Worm (Caenorhabditis elegans) whole organism, L4 larva: ENCODE data around the gene F40F9.10.

Source experiments
- D1046.2 ChIP-seq: fragments of 200-800 bp; sonication (Bioruptor generic); IDR thresholded peaks from 2 replicates; pipeline ENCODE4 v1.3.6; 2022; ENCODE audit warnings: missing genetic modification characterization, missing compliant biosample characterization
- F10B5.3 ChIP-seq: sonication (generic microtip); optimal IDR thresholded peaks from 2 replicates; lab custom pipeline; 2016; ENCODE audit warnings: mild to moderate bottlenecking, missing genetic modification characterization, missing compliant biosample characterization
- F26F4.8 ChIP-seq: fragments of 200-800 bp; sonication (Bioruptor generic); conservative IDR thresholded peaks from 2 replicates; pipeline ENCODE4 v1.3.6; 2022; ENCODE audit warnings: missing genetic modification characterization, missing compliant biosample characterization
- F49E8.2 ChIP-seq: sonication (generic microtip); optimal IDR thresholded peaks from 2 replicates; lab custom pipeline; 2016; ENCODE audit warnings: missing compliant biosample characterization, mild to moderate bottlenecking, missing genetic modification characterization, borderline replicate concordance
- Y5F2A.4 ChIP-seq: fragments of 200-800 bp; sonication (Bioruptor generic); optimal IDR thresholded peaks from 2 replicates; lab custom pipeline; 2018; ENCODE audit warnings: mild to moderate bottlenecking, missing genetic modification characterization, missing compliant biosample characterization
- ZK546.5 ChIP-seq, 2 experiments: sonication (generic microtip); optimal IDR thresholded peaks; 2 replicates each; lab custom pipeline; 2017; ENCODE audit warnings: missing biosample characterization in 2 of 2, missing genetic modification characterization in 2 of 2
- aha-1 ChIP-seq: fragments of 150-350 bp; peaks from one replicate; lab custom pipeline; 2014; ENCODE audit warnings: missing biosample characterization, missing genetic modification characterization
- arid-1 ChIP-seq: fragments of 200-800 bp; sonication (Bioruptor generic); conservative IDR thresholded peaks from 2 replicates; pipeline ENCODE4 v1.3.6; 2022; ENCODE audit warnings: missing genetic modification reagents, missing genetic modification characterization, missing compliant biosample characterization
- attf-4 ChIP-seq: sonication (generic microtip); optimal IDR thresholded peaks from 3 replicates; lab custom pipeline; 2017; ENCODE audit warnings: missing biosample characterization, missing genetic modification characterization
- ceh-82 ChIP-seq: sonication (generic microtip); optimal IDR thresholded peaks from 2 replicates; lab custom pipeline; 2017; ENCODE audit warnings: missing biosample characterization, missing genetic modification characterization
- cey-2 ChIP-seq: sonication (generic microtip); optimal IDR thresholded peaks from 3 replicates; lab custom pipeline; 2017; ENCODE audit warnings: missing genetic modification characterization, mild to moderate bottlenecking, missing compliant biosample characterization, antibody characterized with exemption, borderline replicate concordance; ENCODE audit not compliant: insufficient read depth
- ctbp-1 ChIP-seq: fragments of 200-800 bp; sonication (Bioruptor generic); IDR thresholded peaks from 2 replicates; pipeline ENCODE4 v1.3.6; 2022; ENCODE audit warnings: missing genetic modification reagents, missing genetic modification characterization, missing compliant biosample characterization
- daf-12 ChIP-seq: fragments of 150-350 bp; optimal IDR thresholded peaks from 2 replicates; lab custom pipeline; 2014; ENCODE audit warnings: missing biosample characterization, missing genetic modification reagents, missing genetic modification characterization
- daf-16 ChIP-seq, 3 experiments: sonication (generic microtip); optimal IDR thresholded peaks; 2 replicates each; lab custom pipeline; 2016 to 2017; ENCODE audit warnings: missing genetic modification characterization in 3 of 3, missing genetic modification reagents in 3 of 3, mild to moderate bottlenecking in 2 of 3, missing compliant biosample characterization in 2 of 3, missing biosample characterization in 1 of 3, moderate library complexity in 1 of 3
- dmd-8 ChIP-seq: fragments of 200-800 bp; sonication (Bioruptor generic); IDR thresholded peaks from 2 replicates; pipeline ENCODE4 v1.3.6; 2022; ENCODE audit warnings: missing genetic modification characterization, missing compliant biosample characterization
- dmd-9 ChIP-seq: fragments of 200-800 bp; sonication (Bioruptor generic); IDR thresholded peaks from 2 replicates; pipeline ENCODE4 v1.3.6; 2022; ENCODE audit warnings: missing genetic modification reagents, missing genetic modification characterization, missing compliant biosample characterization
- dve-1 ChIP-seq: sonication (generic microtip); optimal IDR thresholded peaks from 2 replicates; lab custom pipeline; 2017; ENCODE audit warnings: antibody characterized with exemption, mild to moderate bottlenecking, missing genetic modification characterization, missing compliant biosample characterization; ENCODE audit not compliant: insufficient read depth
- egl-27 ChIP-seq: sonication (generic microtip); optimal IDR thresholded peaks from 3 replicates; lab custom pipeline; 2017; ENCODE audit warnings: missing biosample characterization, missing genetic modification reagents, missing genetic modification characterization
- fkh-10 ChIP-seq: fragments of 150-350 bp; optimal IDR thresholded peaks from 2 replicates; lab custom pipeline; 2014; ENCODE audit warnings: missing biosample characterization, missing genetic modification reagents, missing genetic modification characterization
- hlh-30 ChIP-seq: sonication (generic microtip); optimal IDR thresholded peaks from 2 replicates; lab custom pipeline; 2017; ENCODE audit warnings: antibody characterized with exemption, mild to moderate bottlenecking, missing genetic modification characterization, missing compliant biosample characterization; ENCODE audit not compliant: insufficient read depth
- lin-38 ChIP-seq: fragments of 200-800 bp; sonication (Bioruptor generic); IDR thresholded peaks from 2 replicates; pipeline ENCODE4 v1.3.6; 2022; ENCODE audit warnings: missing genetic modification reagents, missing genetic modification characterization, missing compliant biosample characterization
- lsy-2 ChIP-seq, 2 experiments: fragments of 150-350 bp in 1 of 2; sonication (generic microtip) in 1 of 2; optimal IDR thresholded peaks; 2 replicates each; lab custom pipeline; 2014 to 2017; ENCODE audit warnings: missing biosample characterization in 2 of 2, missing genetic modification characterization in 2 of 2
- madf-5 ChIP-seq, 2 experiments: fragments of 200-800 bp; sonication (Bioruptor generic); IDR thresholded peaks; 2 replicates each; pipeline ENCODE4 v1.3.6; 2022; ENCODE audit warnings: missing compliant biosample characterization in 2 of 2, missing genetic modification characterization in 2 of 2
- mdl-1 ChIP-seq, 2 experiments: fragments of 150-350 bp in 1 of 2; sonication (generic microtip) in 1 of 2; optimal IDR thresholded peaks; 2 replicates each; lab custom pipeline; 2014 to 2017; ENCODE audit warnings: missing biosample characterization in 2 of 2, missing genetic modification characterization in 2 of 2
- mep-1 ChIP-seq: fragments of 150-350 bp; sonication (generic microtip); optimal IDR thresholded peaks from 3 replicates; lab custom pipeline; 2014; ENCODE audit warnings: missing biosample characterization, missing genetic modification characterization
- nhr-28 ChIP-seq: fragments of 150-350 bp; optimal IDR thresholded peaks from 2 replicates; lab custom pipeline; 2014; ENCODE audit warnings: missing biosample characterization, missing genetic modification characterization
- nhr-41 ChIP-seq: fragments of 200-800 bp; sonication (Bioruptor generic); IDR thresholded peaks from 2 replicates; pipeline ENCODE4 v1.3.6; 2022; ENCODE audit warnings: missing genetic modification reagents, missing genetic modification characterization, missing compliant biosample characterization
- nhr-42 ChIP-seq: fragments of 200-800 bp; sonication (Bioruptor generic); IDR thresholded peaks from 2 replicates; pipeline ENCODE4 v1.3.6; 2022; ENCODE audit warnings: missing genetic modification characterization, missing compliant biosample characterization
- nhr-6 ChIP-seq: fragments of 150-350 bp; optimal IDR thresholded peaks from 2 replicates; lab custom pipeline; 2014; ENCODE audit warnings: missing biosample characterization, missing genetic modification characterization
- pha-4 ChIP-seq, 2 experiments: fragments of 150-350 bp in 1 of 2; fragments of 200-800 bp in 1 of 2; sonication (Bioruptor generic) in 1 of 2; IDR thresholded peaks in 1 of 2; optimal IDR thresholded peaks in 1 of 2; 2 replicates each; pipeline versions ENCODE4 v1.3.6 to Lab custom; 2014 to 2022; ENCODE audit warnings: missing genetic modification characterization in 2 of 2, missing genetic modification reagents in 2 of 2, missing biosample characterization in 1 of 2, missing compliant biosample characterization in 1 of 2
- php-3 ChIP-seq: fragments of 200-800 bp; sonication (Bioruptor generic); IDR thresholded peaks from 2 replicates; pipeline ENCODE4 v1.3.6; 2022; ENCODE audit warnings: missing genetic modification reagents, missing genetic modification characterization, missing compliant biosample characterization
- pqm-1 ChIP-seq: sonication (generic microtip); optimal IDR thresholded peaks from 2 replicates; lab custom pipeline; 2017; ENCODE audit warnings: missing biosample characterization, missing genetic modification characterization
- saeg-2 ChIP-seq: fragments of 200-800 bp; sonication (Bioruptor generic); IDR thresholded peaks from 2 replicates; pipeline ENCODE4 v1.3.6; 2022; ENCODE audit warnings: missing genetic modification reagents, missing genetic modification characterization, missing compliant biosample characterization
- snpc-4 ChIP-seq: fragments of 150-350 bp; optimal IDR thresholded peaks from 2 replicates; lab custom pipeline; 2014; ENCODE audit warnings: missing biosample characterization, missing genetic modification characterization
- spr-3 ChIP-seq: fragments of 200-800 bp; sonication (Bioruptor generic); optimal IDR thresholded peaks from 2 replicates; lab custom pipeline; 2018; ENCODE audit warnings: mild to moderate bottlenecking, missing genetic modification characterization, missing compliant biosample characterization
- tag-97 ChIP-seq: fragments of 200-800 bp; sonication (Bioruptor generic); IDR thresholded peaks from 2 replicates; pipeline ENCODE4 v1.3.6; 2022; ENCODE audit warnings: missing genetic modification characterization, missing compliant biosample characterization
- unc-39 ChIP-seq: sonication (generic microtip); optimal IDR thresholded peaks from 2 replicates; lab custom pipeline; 2017; ENCODE audit warnings: missing biosample characterization, missing genetic modification characterization
- unc-62 ChIP-seq, 3 experiments: fragments of 150-350 bp in 1 of 3; sonication (generic microtip); optimal IDR thresholded peaks in 2 of 3; peaks in 1 of 3; 1 replicate in 1 of 3; 2 replicates in 2 of 3; lab custom pipeline; 2014 to 2017; ENCODE audit warnings: missing biosample characterization in 3 of 3, missing genetic modification characterization in 3 of 3, missing genetic modification reagents in 3 of 3, missing genotype in 1 of 3
- vab-7 ChIP-seq: fragments of 200-800 bp; sonication (Bioruptor generic); IDR thresholded peaks from 2 replicates; pipeline ENCODE4 v1.3.6; 2022; ENCODE audit warnings: missing genetic modification reagents, missing genetic modification characterization, missing compliant biosample characterization
- zip-11 ChIP-seq: fragments of 200-800 bp; sonication (Bioruptor generic); IDR thresholded peaks from 2 replicates; pipeline ENCODE4 v1.3.6; 2022; ENCODE audit warnings: missing genetic modification characterization, missing compliant biosample characterization
- ztf-7 ChIP-seq: fragments of 150-350 bp; optimal IDR thresholded peaks from 2 replicates; lab custom pipeline; 2014; ENCODE audit warnings: missing biosample characterization, missing genetic modification characterization

F40F9.10 gene

ce11 chrV:9677977-9678376, 35.5 kb downstream of the F40F9.10 start, which contains the start of gene cthd-1:
Gene cthd-1 (plus strand): TSS chrV:9678277.
- TF ChIP-seq nhr-42 (GFP tag; lab: Robert Waterston, UW) (no peak), F49E8.2 (tag; lab: Kevin White, UChicago) (no peak), dve-1 (tag; lab: Kevin White, UChicago) (no peak), Y5F2A.4 (GFP tag; lab: Kevin White, UChicago) (no peak), saeg-2 (GFP tag; lab: Robert Waterston, UW) (no peak)

ce11 chrV:9673199-9673843, 40.1 kb downstream of the F40F9.10 start, which contains the start of gene sulp-8:
Gene sulp-8 (minus strand): TSS chrV:9673667.
- TF ChIP-seq cey-2 (tag; lab: Kevin White, UChicago): no peak
- no peak for TF ChIP-seq arid-1
- TF ChIP-seq F26F4.8: no peak
- no peak for TF ChIP-seq daf-16 (GFP tag; optimal IDR thresholded peaks at IDR 0.05; lab: Kevin White, UChicago)
- TF ChIP-seq daf-16 (tag; optimal IDR thresholded peaks at IDR 0.05; lab: Kevin White, UChicago): peak; percentile 63
- TF ChIP-seq madf-5 (GFP tag; IDR thresholded peaks at IDR 0.05; lab: Robert Waterston, UW): no peak
- no peak for TF ChIP-seq F10B5.3 (tag; lab: Kevin White, UChicago)
- peak; percentile 25 for TF ChIP-seq dve-1 (tag; lab: Kevin White, UChicago)
- TF ChIP-seq unc-39 (tag; lab: Kevin White, UChicago): no peak
- no peak for TF ChIP-seq ztf-7 (tag; lab: Kevin White, UChicago)
- TF ChIP-seq snpc-4 (tag; lab: Kevin White, UChicago): no peak
- no peak for TF ChIP-seq spr-3 (GFP tag; lab: Kevin White, UChicago)
- TF ChIP-seq nhr-6 (tag; lab: Kevin White, UChicago): no peak
- TF ChIP-seq daf-12 (tag; lab: Kevin White, UChicago): no peak
- TF ChIP-seq nhr-28: peak; percentile 30
- no peak for TF ChIP-seq mep-1 (tag; lab: Kevin White, UChicago)
- no peak for TF ChIP-seq tag-97 (GFP tag; lab: Robert Waterston, UW)
- no peak for TF ChIP-seq ZK546.5 (tag; optimal IDR thresholded peaks at IDR 0.05; lab: Kevin White, UChicago)

ce11 chrV:9672495-9672894, 40.9 kb downstream of the F40F9.10 start:
- TF ChIP-seq vab-7 (GFP tag; lab: Robert Waterston, UW) (no peak), php-3 (GFP tag; lab: Robert Waterston, UW) (peak; percentile 50), dve-1 (tag; lab: Kevin White, UChicago) (peak; percentile 56), daf-16 (GFP tag; optimal IDR thresholded peaks at IDR 0.05; lab: Kevin White, UChicago) (no peak), daf-16 (tag; optimal IDR thresholded peaks at IDR 0.05; lab: Kevin White, UChicago) (peak; percentile 76), pqm-1 (tag; lab: Kevin White, UChicago) (peak; percentile 30)

- TF ChIP-seq pha-4 (GFP tag; IDR thresholded peaks at IDR 0.05; lab: Robert Waterston, UW): no peak
- TF ChIP-seq pha-4 (tag; optimal IDR thresholded peaks at IDR 0.05; lab: Kevin White, UChicago): no peak
- TF ChIP-seq attf-4 (tag; lab: Kevin White, UChicago): no peak
- TF ChIP-seq unc-62 (GFP tag; optimal IDR thresholded peaks at IDR 0.05 in 1 of 2; lab: Kevin White, UChicago): peak in 1 of 2 experiments; percentile 6
- no peak for TF ChIP-seq unc-62 (tag; optimal IDR thresholded peaks at IDR 0.05; lab: Kevin White, UChicago)
Observed at ce11 chrV:9666394-9666793, 47.0 kb downstream of the F40F9.10 start, which contains the start of gene ZK287.1. Gene ZK287.1 (plus strand): TSS chrV:9666694.

- TF ChIP-seq dmd-8 (GFP tag; lab: Robert Waterston, UW) (no peak), ctbp-1 (GFP tag; lab: Robert Waterston, UW) (peak; percentile 50; the same call in 1 of the 2 replicates), dmd-9 (no peak), D1046.2 (GFP tag; lab: Robert Waterston, UW) (no peak), hlh-30 (tag; lab: Kevin White, UChicago) (peak; percentile 27), aha-1 (peak; percentile 96), lsy-2 (tag; optimal IDR thresholded peaks at IDR 0.05; lab: Kevin White, UChicago) (peak in 1 of 2 experiments; percentile 34), fkh-10 (peak; percentile 3), egl-27 (no peak), mdl-1 (tag; optimal IDR thresholded peaks at IDR 0.05; lab: Kevin White, UChicago) (peak in 1 of 2 experiments; percentile 48), lin-38 (GFP tag; lab: Robert Waterston, UW) (no peak), ceh-82 (tag; lab: Kevin White, UChicago) (no peak), zip-11 (no peak), nhr-41 (GFP tag; lab: Robert Waterston, UW) (no peak), ZK546.5 (tag; optimal IDR thresholded peaks at IDR 0.05; lab: Kevin White, UChicago) (no peak)
Observed at ce11 chrV:9664620-9665019, 48.8 kb downstream of the F40F9.10 start.
